Worm (Caenorhabditis elegans) whole organism, late embryonic: ENCODE data around the gene fut-1.

Experiments
- C38D4.7 ChIP-seq: fragments of 200-800 bp; sonication (Bioruptor generic); optimal IDR thresholded peaks from 2 replicates; lab custom pipeline; 2018; ENCODE audit warnings: mild to moderate bottlenecking, missing genetic modification characterization, moderate library complexity, missing compliant biosample characterization
- K02D7.2 ChIP-seq: sonication (generic microtip); optimal IDR thresholded peaks from 2 replicates; lab custom pipeline; 2017; ENCODE audit warnings: mild to moderate bottlenecking, missing genetic modification characterization, missing compliant biosample characterization
- K09A11.1 ChIP-seq: sonication (generic microtip); optimal IDR thresholded peaks from 2 replicates; lab custom pipeline; 2017; ENCODE audit warnings: antibody characterized with exemption, mild to moderate bottlenecking, missing genetic modification characterization, missing compliant biosample characterization; ENCODE audit not compliant: insufficient read depth
- ahr-1 ChIP-seq: sonication (generic microtip); optimal IDR thresholded peaks from 2 replicates; lab custom pipeline; 2016; ENCODE audit warnings: missing genetic modification characterization, missing compliant biosample characterization
- ceh-19 ChIP-seq: fragments of 200-800 bp; sonication (Bioruptor generic); optimal IDR thresholded peaks from 2 replicates; lab custom pipeline; 2018; ENCODE audit warnings: mild to moderate bottlenecking, missing genetic modification characterization, missing compliant biosample characterization
- ceh-22 ChIP-seq: sonication (generic microtip); optimal IDR thresholded peaks from 2 replicates; lab custom pipeline; 2017; ENCODE audit warnings: missing biosample characterization, missing genetic modification characterization
- ceh-45 ChIP-seq: fragments of 200-800 bp; sonication (Bioruptor generic); IDR thresholded peaks from 2 replicates; pipeline ENCODE4 v1.3.6; 2022; ENCODE audit warnings: missing genetic modification reagents, missing genetic modification characterization, missing compliant biosample characterization
- ceh-48 ChIP-seq: sonication (generic microtip); optimal IDR thresholded peaks from 2 replicates; lab custom pipeline; 2016; ENCODE audit warnings: missing genetic modification characterization, inconsistent platforms, missing compliant biosample characterization
- ceh-6 ChIP-seq: fragments of 200-800 bp; sonication (Bioruptor generic); optimal IDR thresholded peaks from 2 replicates; lab custom pipeline; 2018; ENCODE audit warnings: mild to moderate bottlenecking, missing genetic modification characterization, missing compliant biosample characterization
- ceh-9 ChIP-seq: sonication (generic microtip); optimal IDR thresholded peaks from 2 replicates; lab custom pipeline; 2016; ENCODE audit warnings: mild to moderate bottlenecking, missing genetic modification characterization, inconsistent platforms, missing compliant biosample characterization
- che-1 ChIP-seq: sonication (generic microtip); optimal IDR thresholded peaks from 2 replicates; lab custom pipeline; 2016; ENCODE audit warnings: mild to moderate bottlenecking, missing genetic modification characterization, missing compliant biosample characterization
- elt-4 ChIP-seq: sonication (generic microtip); optimal IDR thresholded peaks from 2 replicates; lab custom pipeline; 2016; ENCODE audit warnings: missing genetic modification characterization, missing compliant biosample characterization
- ets-4 ChIP-seq: sonication (generic microtip); optimal IDR thresholded peaks from 2 replicates; lab custom pipeline; 2016; ENCODE audit warnings: missing genetic modification characterization, missing compliant biosample characterization
- fax-1 ChIP-seq: sonication (generic microtip); optimal IDR thresholded peaks from 2 replicates; lab custom pipeline; 2016; ENCODE audit warnings: missing genotype, missing genetic modification characterization, missing compliant biosample characterization
- gmeb-2 ChIP-seq: sonication (generic microtip); optimal IDR thresholded peaks from 2 replicates; lab custom pipeline; 2016; ENCODE audit warnings: missing genetic modification characterization, inconsistent platforms, missing compliant biosample characterization
- hlh-13 ChIP-seq: fragments of 200-800 bp; sonication (Bioruptor generic); optimal IDR thresholded peaks from 2 replicates; lab custom pipeline; 2018; ENCODE audit warnings: mild to moderate bottlenecking, missing genetic modification characterization, missing compliant biosample characterization
- hlh-15 ChIP-seq: sonication (generic microtip); optimal IDR thresholded peaks from 2 replicates; lab custom pipeline; 2016; ENCODE audit warnings: missing genetic modification characterization, missing compliant biosample characterization
- hlh-30 ChIP-seq: sonication (generic microtip); optimal IDR thresholded peaks from 2 replicates; lab custom pipeline; 2017; ENCODE audit warnings: antibody characterized with exemption, missing genetic modification characterization, missing compliant biosample characterization; ENCODE audit not compliant: insufficient read depth
- hlh-6 ChIP-seq: sonication (generic microtip); optimal IDR thresholded peaks from 2 replicates; lab custom pipeline; 2016; ENCODE audit warnings: missing genotype, missing genetic modification characterization, missing compliant biosample characterization
- hlh-8 ChIP-seq: sonication (generic microtip); optimal IDR thresholded peaks from 2 replicates; lab custom pipeline; 2016; ENCODE audit warnings: missing genotype, missing genetic modification characterization, missing compliant biosample characterization
- lin-11 ChIP-seq: fragments of 200-800 bp; sonication (Bioruptor generic); optimal IDR thresholded peaks from 2 replicates; lab custom pipeline; 2018; ENCODE audit warnings: mild to moderate bottlenecking, missing genetic modification characterization, missing compliant biosample characterization
- mec-3 ChIP-seq: sonication (generic microtip); optimal IDR thresholded peaks from 2 replicates; lab custom pipeline; 2016; ENCODE audit warnings: borderline replicate concordance, missing genetic modification characterization, missing compliant biosample characterization
- nfya-1 ChIP-seq: sonication (generic microtip); optimal IDR thresholded peaks from 2 replicates; lab custom pipeline; 2017; ENCODE audit warnings: missing genetic modification characterization, mild to moderate bottlenecking, missing compliant biosample characterization, antibody characterized with exemption, moderate library complexity
- nhr-11 ChIP-seq: fragments of 150-350 bp; optimal IDR thresholded peaks from 2 replicates; lab custom pipeline; 2014; ENCODE audit warnings: missing biosample characterization, missing genetic modification characterization
- npax-4 ChIP-seq: sonication (generic microtip); optimal IDR thresholded peaks from 2 replicates; lab custom pipeline; 2016; ENCODE audit warnings: missing genetic modification characterization, missing compliant biosample characterization
- pag-3 ChIP-seq: sonication (generic microtip); optimal IDR thresholded peaks from 2 replicates; lab custom pipeline; 2016; ENCODE audit warnings: missing compliant biosample characterization, missing genetic modification characterization, borderline replicate concordance
- pax-1 ChIP-seq: fragments of 150-350 bp; optimal IDR thresholded peaks from 2 replicates; lab custom pipeline; 2014; ENCODE audit warnings: missing biosample characterization, missing genetic modification characterization
- pqm-1 ChIP-seq: sonication (generic microtip); optimal IDR thresholded peaks from 2 replicates; lab custom pipeline; 2016; ENCODE audit warnings: missing genetic modification characterization, missing compliant biosample characterization
- pros-1 ChIP-seq: fragments of 150-350 bp; optimal IDR thresholded peaks from 2 replicates; lab custom pipeline; 2014; ENCODE audit warnings: missing biosample characterization, missing genetic modification reagents, missing genetic modification characterization
- sox-2 ChIP-seq: fragments of 200-800 bp; sonication (Bioruptor generic); IDR thresholded peaks from 2 replicates; pipeline ENCODE4 v1.3.6; 2022; ENCODE audit warnings: missing genetic modification reagents, missing genetic modification characterization, missing compliant biosample characterization
- ttx-3 ChIP-seq: sonication (generic microtip); optimal IDR thresholded peaks from 2 replicates; lab custom pipeline; 2016; ENCODE audit warnings: missing genetic modification reagents, missing genetic modification characterization, missing compliant biosample characterization
- unc-3 ChIP-seq, 2 experiments: fragments of 200-800 bp in 1 of 2; sonication (Bioruptor generic) in 1 of 2; sonication (generic microtip) in 1 of 2; conservative IDR thresholded peaks in 1 of 2; optimal IDR thresholded peaks in 1 of 2; 2 replicates each; pipeline versions ENCODE4 v1.3.6 to Lab custom; 2016 to 2022; ENCODE audit warnings: missing compliant biosample characterization in 2 of 2, missing genetic modification characterization in 2 of 2, missing genetic modification reagents in 1 of 2
- zip-5 ChIP-seq: sonication (generic microtip); optimal IDR thresholded peaks from 2 replicates; lab custom pipeline; 2016; ENCODE audit warnings: missing genetic modification characterization, missing compliant biosample characterization

fut-1 gene

ce11 chrII:8759493-8759892 is at the start of gene fut-1:
Gene fut-1, minus strand, starts transcription at chrII:8759593.
- TF ChIP-seq ets-4 (tag; lab: Kevin White, UChicago) (no peak), hlh-13 (GFP tag; lab: Kevin White, UChicago) (no peak), sox-2 (GFP tag; lab: Robert Waterston, UW) (no peak), che-1 (tag; lab: Kevin White, UChicago) (no peak), pros-1 (no peak), hlh-6 (tag; lab: Kevin White, UChicago) (no peak), hlh-15 (tag; lab: Kevin White, UChicago) (no peak), ceh-45 (GFP tag; lab: Robert Waterston, UW) (no peak)

ce11 chrII:8808482-8808881 is 49.1 kb upstream of the fut-1 start, which contains the start of gene F07H5.10:
Gene F07H5.10, minus strand, starts transcription at chrII:8808582.
- TF ChIP-seq ceh-9 (no peak), npax-4 (tag; lab: Kevin White, UChicago) (no peak), ceh-48 (tag; lab: Kevin White, UChicago) (no peak), pag-3 (tag; lab: Kevin White, UChicago) (no peak), zip-5 (tag; lab: Kevin White, UChicago) (no peak), nhr-11 (tag; lab: Kevin White, UChicago) (no peak), pqm-1 (tag; lab: Kevin White, UChicago) (no peak), unc-3 (GFP tag; conservative IDR thresholded peaks at IDR 0.05; lab: Robert Waterston, UW) (no peak), unc-3 (tag; optimal IDR thresholded peaks at IDR 0.05; lab: Kevin White, UChicago) (no peak), hlh-30 (no peak), lin-11 (tag; lab: Kevin White, UChicago) (no peak), nfya-1 (tag; lab: Kevin White, UChicago) (no peak)

ce11 chrII:8806921-8807320 is 47.5 kb upstream of the fut-1 start, which contains the start of gene pho-13:
Gene pho-13, minus strand, starts transcription at chrII:8807021.
- TF ChIP-seq hlh-13 (GFP tag; lab: Kevin White, UChicago) (no peak), pag-3 (tag; lab: Kevin White, UChicago) (no peak), fax-1 (no peak), mec-3 (tag; lab: Kevin White, UChicago) (no peak), K09A11.1 (no peak)

ce11 chrII:8800830-8801229 is 41.4 kb upstream of the fut-1 start, which contains the start of gene appg-2:
Gene appg-2, plus strand, starts transcription at chrII:8801130.
- TF ChIP-seq mec-3 (tag; lab: Kevin White, UChicago) (no peak), ceh-48 (tag; lab: Kevin White, UChicago) (no peak), gmeb-2 (tag; lab: Kevin White, UChicago) (no peak), pag-3 (tag; lab: Kevin White, UChicago) (no peak), pqm-1 (tag; lab: Kevin White, UChicago) (no peak), zip-5 (tag; lab: Kevin White, UChicago) (no peak), ceh-6 (GFP tag; lab: Kevin White, UChicago) (no peak), pax-1 (tag; lab: Kevin White, UChicago) (no peak), hlh-8 (tag; lab: Kevin White, UChicago) (no peak), ceh-22 (tag; lab: Kevin White, UChicago) (no peak), ttx-3 (tag; lab: Kevin White, UChicago) (no peak), C38D4.7 (no peak), elt-4 (tag; lab: Kevin White, UChicago) (no peak), ceh-19 (GFP tag; lab: Kevin White, UChicago) (no peak), ahr-1 (tag; lab: Kevin White, UChicago) (no peak), K02D7.2 (no peak)
- TF ChIP-seq, all 69 proteins: peak for 0
